Worm (Caenorhabditis elegans): Measurements from ENCODE around the gene srw-135.

ce11 chrV:3039282-3039681 lies 28.0 kb upstream of the srw-135 start, which contains the start of gene chpf-2:
- TF ChIP-seq pha-4 (tag; optimal IDR thresholded peaks at IDR 0.05), result no peak
- no peak for TF ChIP-seq mdl-1 (tag; optimal IDR thresholded peaks at IDR 0.05)
- TF ChIP-seq tbx-2 (tag; optimal IDR thresholded peaks at IDR 0.05), result no peak
- TF ChIP-seq egl-27 (tag; optimal IDR thresholded peaks at IDR 0.05), result no peak
- TF ChIP-seq elt-2 (tag; optimal IDR thresholded peaks at IDR 0.05), result no peak
- TF ChIP-seq nhr-76 (tag; optimal IDR thresholded peaks at IDR 0.05), result no peak
- no peak for TF ChIP-seq aly-2 (tag; optimal IDR thresholded peaks at IDR 0.05)
